Worm (Caenorhabditis elegans) whole organism, L4 larva: Measurements from ENCODE around the gene enol-1.
A peak's percentile ranks its signal among the peaks of the same experiment; 100 is the strongest.

ENCODE experiments used
- D1046.2 ChIP-seq: fragments of 200-800 bp; sonication (Bioruptor generic); IDR thresholded peaks from 2 replicates; pipeline ENCODE4 v1.3.6; 2022; ENCODE audit warnings: missing genetic modification characterization, missing compliant biosample characterization
- F26F4.8 ChIP-seq: fragments of 200-800 bp; sonication (Bioruptor generic); conservative IDR thresholded peaks from 2 replicates; pipeline ENCODE4 v1.3.6; 2022; ENCODE audit warnings: missing genetic modification characterization, missing compliant biosample characterization
- F37D6.2 ChIP-seq: sonication (generic microtip); optimal IDR thresholded peaks from 2 replicates; lab custom pipeline; 2016; ENCODE audit warnings: mild to moderate bottlenecking, missing genetic modification characterization, missing compliant biosample characterization
- F49E8.2 ChIP-seq: sonication (generic microtip); optimal IDR thresholded peaks from 2 replicates; lab custom pipeline; 2016; ENCODE audit warnings: missing compliant biosample characterization, mild to moderate bottlenecking, missing genetic modification characterization, borderline replicate concordance
- R02D3.7 ChIP-seq: fragments of 150-350 bp; sonication (generic microtip); optimal IDR thresholded peaks from 3 replicates; lab custom pipeline; 2014; ENCODE audit warnings: missing biosample characterization, missing genetic modification characterization
- Y48G9A.11 ChIP-seq: fragments of 200-800 bp; sonication (Bioruptor generic); IDR thresholded peaks from 2 replicates; pipeline ENCODE4 v1.3.6; 2022; ENCODE audit warnings: missing genetic modification reagents, missing genetic modification characterization, missing compliant biosample characterization
- Y75B8A.6 ChIP-seq: fragments of 200-800 bp; sonication (Bioruptor generic); IDR thresholded peaks from 2 replicates; pipeline ENCODE4 v1.3.6; 2022; ENCODE audit warnings: missing genetic modification reagents, missing genetic modification characterization, missing compliant biosample characterization
- ceh-44 ChIP-seq: fragments of 200-800 bp; sonication (Bioruptor generic); IDR thresholded peaks from 2 replicates; pipeline ENCODE4 v1.3.6; 2022; ENCODE audit warnings: missing genetic modification reagents, missing genetic modification characterization, missing compliant biosample characterization
- ceh-82 ChIP-seq: sonication (generic microtip); optimal IDR thresholded peaks from 2 replicates; lab custom pipeline; 2017; ENCODE audit warnings: missing biosample characterization, missing genetic modification characterization
- cey-2 ChIP-seq: sonication (generic microtip); optimal IDR thresholded peaks from 3 replicates; lab custom pipeline; 2017; ENCODE audit warnings: missing genetic modification characterization, mild to moderate bottlenecking, missing compliant biosample characterization, antibody characterized with exemption, borderline replicate concordance; ENCODE audit not compliant: insufficient read depth
- ctbp-1 ChIP-seq: fragments of 200-800 bp; sonication (Bioruptor generic); IDR thresholded peaks from 2 replicates; pipeline ENCODE4 v1.3.6; 2022; ENCODE audit warnings: missing genetic modification reagents, missing genetic modification characterization, missing compliant biosample characterization
- daf-16 ChIP-seq, 3 experiments: sonication (generic microtip); optimal IDR thresholded peaks; 2 replicates each; lab custom pipeline; 2016 to 2017; ENCODE audit warnings: missing genetic modification characterization in 3 of 3, missing genetic modification reagents in 3 of 3, mild to moderate bottlenecking in 2 of 3, missing compliant biosample characterization in 2 of 3, missing biosample characterization in 1 of 3, moderate library complexity in 1 of 3
- dmd-6 ChIP-seq: fragments of 200-800 bp; sonication (Bioruptor generic); IDR thresholded peaks from 2 replicates; pipeline ENCODE4 v1.3.6; 2022; ENCODE audit warnings: missing genetic modification reagents, missing genetic modification characterization, missing compliant biosample characterization
- dmd-8 ChIP-seq: fragments of 200-800 bp; sonication (Bioruptor generic); IDR thresholded peaks from 2 replicates; pipeline ENCODE4 v1.3.6; 2022; ENCODE audit warnings: missing genetic modification characterization, missing compliant biosample characterization
- dve-1 ChIP-seq: sonication (generic microtip); optimal IDR thresholded peaks from 2 replicates; lab custom pipeline; 2017; ENCODE audit warnings: antibody characterized with exemption, mild to moderate bottlenecking, missing genetic modification characterization, missing compliant biosample characterization; ENCODE audit not compliant: insufficient read depth
- egl-27 ChIP-seq: sonication (generic microtip); optimal IDR thresholded peaks from 3 replicates; lab custom pipeline; 2017; ENCODE audit warnings: missing biosample characterization, missing genetic modification reagents, missing genetic modification characterization
- hmg-1.1 ChIP-seq: fragments of 200-800 bp; sonication (Bioruptor generic); IDR thresholded peaks from 2 replicates; pipeline ENCODE4 v1.3.6; 2022; ENCODE audit warnings: missing genetic modification reagents, missing genetic modification characterization, missing compliant biosample characterization
- lin-39 ChIP-seq: fragments of 150-350 bp; optimal IDR thresholded peaks from 2 replicates; lab custom pipeline; 2014; ENCODE audit warnings: missing biosample characterization, missing genetic modification reagents, missing genetic modification characterization
- lsy-2 ChIP-seq, 2 experiments: fragments of 150-350 bp in 1 of 2; sonication (generic microtip) in 1 of 2; optimal IDR thresholded peaks; 2 replicates each; lab custom pipeline; 2014 to 2017; ENCODE audit warnings: missing biosample characterization in 2 of 2, missing genetic modification characterization in 2 of 2
- madf-5 ChIP-seq, 2 experiments: fragments of 200-800 bp; sonication (Bioruptor generic); IDR thresholded peaks; 2 replicates each; pipeline ENCODE4 v1.3.6; 2022; ENCODE audit warnings: missing compliant biosample characterization in 2 of 2, missing genetic modification characterization in 2 of 2
- madf-9 ChIP-seq: fragments of 200-800 bp; sonication (Bioruptor generic); conservative IDR thresholded peaks from 2 replicates; pipeline ENCODE4 v1.3.6; 2022; ENCODE audit warnings: missing genetic modification reagents, missing genetic modification characterization, missing compliant biosample characterization
- mes-2 ChIP-seq: sonication (generic microtip); optimal IDR thresholded peaks from 2 replicates; lab custom pipeline; 2016; ENCODE audit warnings: missing genotype, mild to moderate bottlenecking, missing genetic modification characterization, missing compliant biosample characterization; ENCODE audit not compliant: poor library complexity, severe bottlenecking
- nhr-41 ChIP-seq: fragments of 200-800 bp; sonication (Bioruptor generic); IDR thresholded peaks from 2 replicates; pipeline ENCODE4 v1.3.6; 2022; ENCODE audit warnings: missing genetic modification reagents, missing genetic modification characterization, missing compliant biosample characterization
- nhr-6 ChIP-seq: fragments of 150-350 bp; optimal IDR thresholded peaks from 2 replicates; lab custom pipeline; 2014; ENCODE audit warnings: missing biosample characterization, missing genetic modification characterization
- nhr-77 ChIP-seq: fragments of 150-350 bp; optimal IDR thresholded peaks from 2 replicates; lab custom pipeline; 2014; ENCODE audit warnings: missing biosample characterization, missing genetic modification characterization
- pha-4 ChIP-seq, 2 experiments: fragments of 150-350 bp in 1 of 2; fragments of 200-800 bp in 1 of 2; sonication (Bioruptor generic) in 1 of 2; IDR thresholded peaks in 1 of 2; optimal IDR thresholded peaks in 1 of 2; 2 replicates each; pipeline versions ENCODE4 v1.3.6 to Lab custom; 2014 to 2022; ENCODE audit warnings: missing genetic modification characterization in 2 of 2, missing genetic modification reagents in 2 of 2, missing biosample characterization in 1 of 2, missing compliant biosample characterization in 1 of 2
- php-3 ChIP-seq: fragments of 200-800 bp; sonication (Bioruptor generic); IDR thresholded peaks from 2 replicates; pipeline ENCODE4 v1.3.6; 2022; ENCODE audit warnings: missing genetic modification reagents, missing genetic modification characterization, missing compliant biosample characterization
- sdz-12 ChIP-seq: fragments of 200-800 bp; sonication (Bioruptor generic); optimal IDR thresholded peaks from 2 replicates; lab custom pipeline; 2018; ENCODE audit warnings: mild to moderate bottlenecking, missing genetic modification characterization, missing compliant biosample characterization
- snpc-1.2 ChIP-seq: fragments of 200-800 bp; sonication (Bioruptor generic); IDR thresholded peaks from 2 replicates; pipeline ENCODE4 v1.3.6; 2022; ENCODE audit warnings: missing genetic modification reagents, missing genetic modification characterization, missing compliant biosample characterization
- snpc-4 ChIP-seq: fragments of 150-350 bp; optimal IDR thresholded peaks from 2 replicates; lab custom pipeline; 2014; ENCODE audit warnings: missing biosample characterization, missing genetic modification characterization
- spr-1 ChIP-seq: sonication (generic microtip); optimal IDR thresholded peaks from 2 replicates; lab custom pipeline; 2016; ENCODE audit warnings: mild to moderate bottlenecking, missing genetic modification characterization, missing compliant biosample characterization
- tra-1 ChIP-seq: fragments of 200-800 bp; sonication (Bioruptor generic); IDR thresholded peaks from 2 replicates; pipeline ENCODE4 v1.3.6; 2022; ENCODE audit warnings: missing genetic modification reagents, missing genetic modification characterization, missing compliant biosample characterization
- vab-7 ChIP-seq: fragments of 200-800 bp; sonication (Bioruptor generic); IDR thresholded peaks from 2 replicates; pipeline ENCODE4 v1.3.6; 2022; ENCODE audit warnings: missing genetic modification reagents, missing genetic modification characterization, missing compliant biosample characterization
- zip-2 ChIP-seq: fragments of 150-350 bp; optimal IDR thresholded peaks from 2 replicates; lab custom pipeline; 2014; ENCODE audit warnings: missing biosample characterization, missing genetic modification characterization
- ztf-11 ChIP-seq: fragments of 150-350 bp; optimal IDR thresholded peaks from 2 replicates; lab custom pipeline; 2014; ENCODE audit warnings: missing biosample characterization, missing genetic modification characterization

enol-1 gene

ce11 chrII:8933693-8934432 lies 3.1 kb downstream of the enol-1 start, which contains the start of gene T21B10.3 (continued):
- TF ChIP-seq F37D6.2 (tag; lab: Kevin White, UChicago): no peak
- 0 out of 2 replicates have a peak, but pooled peaks have one; percentile 44 for TF ChIP-seq nhr-41 (GFP tag; lab: Robert Waterston, UW)
- peak; percentile 75 for TF ChIP-seq tra-1 (GFP tag; lab: Robert Waterston, UW)
- TF ChIP-seq mes-2 (tag; lab: Kevin White, UChicago): peak; percentile 54
- TF ChIP-seq F26F4.8 (GFP tag; lab: Robert Waterston, UW): no peak
- peak; percentile 50; the same call in 1 of the 2 replicates for TF ChIP-seq ceh-44 (GFP tag; lab: Robert Waterston, UW)
- TF ChIP-seq Y48G9A.11 (GFP tag; lab: Robert Waterston, UW): peak; percentile 88
- no peak for TF ChIP-seq zip-2
- TF ChIP-seq madf-9 (GFP tag; lab: Robert Waterston, UW): peak; percentile 31; the same call in 1 of the 2 replicates
- peak; percentile 38 for TF ChIP-seq hmg-1.1 (GFP tag; lab: Robert Waterston, UW)
- 0 out of 4 replicates have a peak, but pooled peaks of 1 of the 2 experiments have one; percentile 62 for TF ChIP-seq madf-5 (GFP tag; IDR thresholded peaks at IDR 0.05; lab: Robert Waterston, UW)
- TF ChIP-seq nhr-77 (tag; lab: Kevin White, UChicago): no peak
- 0 out of 2 replicates have a peak, but pooled peaks have one; percentile 46 for TF ChIP-seq ctbp-1 (GFP tag; lab: Robert Waterston, UW)
- no peak for TF ChIP-seq lin-39 (tag; lab: Kevin White, UChicago)
- peak; percentile 61; the same call in 1 of the 2 replicates for TF ChIP-seq pha-4 (GFP tag; IDR thresholded peaks at IDR 0.05; lab: Robert Waterston, UW)
- no peak for TF ChIP-seq pha-4 (tag; optimal IDR thresholded peaks at IDR 0.05; lab: Kevin White, UChicago)
- no peak for TF ChIP-seq spr-1
- TF ChIP-seq egl-27: no peak
- no peak for TF ChIP-seq cey-2 (tag; lab: Kevin White, UChicago)
- peak; percentile 66 for TF ChIP-seq php-3 (GFP tag; lab: Robert Waterston, UW)
- TF ChIP-seq vab-7 (GFP tag; lab: Robert Waterston, UW): peak; percentile 54; the same call in 1 of the 2 replicates
- no peak for TF ChIP-seq snpc-4 (tag; lab: Kevin White, UChicago)
- no peak for TF ChIP-seq nhr-6
- peak; percentile 58; the same call in 1 of the 2 replicates for TF ChIP-seq dmd-8
- peak; percentile 38 for TF ChIP-seq sdz-12
- TF ChIP-seq ztf-11 (tag; lab: Kevin White, UChicago): no peak
- TF ChIP-seq daf-16 (GFP tag; optimal IDR thresholded peaks at IDR 0.05; lab: Kevin White, UChicago): peak in 1 of 2 experiments; percentile 62
- TF ChIP-seq daf-16 (tag; optimal IDR thresholded peaks at IDR 0.05; lab: Kevin White, UChicago): peak; percentile 2
- TF ChIP-seq dmd-6 (GFP tag; lab: Robert Waterston, UW): peak; percentile 40
- TF ChIP-seq ceh-82 (tag; lab: Kevin White, UChicago): no peak
- TF ChIP-seq dve-1 (tag; lab: Kevin White, UChicago): peak; percentile 36
- TF ChIP-seq D1046.2 (GFP tag; lab: Robert Waterston, UW): 0 out of 2 replicates have a peak, but pooled peaks have one; percentile 61
- TF ChIP-seq lsy-2 (tag; optimal IDR thresholded peaks at IDR 0.05; lab: Kevin White, UChicago): peak in 1 of 2 experiments; percentile 66
- TF ChIP-seq F49E8.2 (tag; lab: Kevin White, UChicago): peak; percentile 89
- TF ChIP-seq snpc-1.2 (GFP tag; lab: Robert Waterston, UW): peak; percentile 86
- no peak for TF ChIP-seq Y75B8A.6 (GFP tag; lab: Robert Waterston, UW)
- no peak for TF ChIP-seq R02D3.7 (tag; lab: Kevin White, UChicago)
- TF ChIP-seq, all 104 proteins: peak for 39
